Fruit fly (Drosophila melanogaster) whole organism, embryonic: ENCODE measurements around the gene CG43163.

Experiments
- Bteb2 ChIP-seq: fragments of 200-800 bp; sonication (Bioruptor generic); optimal IDR thresholded peaks from 2 replicates; lab custom pipeline; 2016; ENCODE audit warnings: missing biosample characterization, missing genetic modification characterization
- CG10565 ChIP-seq: fragments of 200-800 bp; sonication (Bioruptor generic); optimal IDR thresholded peaks from 3 replicates; lab custom pipeline; 2016; ENCODE audit warnings: missing biosample characterization, mild to moderate bottlenecking, missing genetic modification characterization
- CG12219 ChIP-seq: fragments of 200-800 bp; sonication (Bioruptor generic); optimal IDR thresholded peaks from 3 replicates; lab custom pipeline; 2018; ENCODE audit warnings: missing biosample characterization, mild to moderate bottlenecking, missing genetic modification characterization
- CG13287 ChIP-seq: fragments of 200-800 bp; sonication (Bioruptor generic); IDR thresholded peaks from 2 replicates; pipeline ENCODE4 v1.3.6; 2022; ENCODE audit warnings: missing biosample characterization, missing genetic modification characterization; ENCODE audit not compliant: partially characterized antibody
- CG14710 ChIP-seq: fragments of 200-800 bp; sonication (Bioruptor generic); optimal IDR thresholded peaks from 3 replicates; lab custom pipeline; 2019; ENCODE audit warnings: missing biosample characterization, mild to moderate bottlenecking, missing genetic modification characterization, moderate library complexity
- CG15514 ChIP-seq: fragments of 200-800 bp; sonication (Bioruptor generic); optimal IDR thresholded peaks from 3 replicates; lab custom pipeline; 2017; ENCODE audit warnings: missing biosample characterization, missing genetic modification characterization, mild to moderate bottlenecking, moderate library complexity, missing genetic modification reagents
- CG16779 ChIP-seq: fragments of 200-800 bp; sonication (Bioruptor generic); IDR thresholded peaks from 2 replicates; pipeline ENCODE4 v1.3.6; 2022; ENCODE audit warnings: missing biosample characterization, missing genetic modification characterization
- CG16813 ChIP-seq: fragments of 200-800 bp; sonication (Bioruptor generic); IDR thresholded peaks from 3 replicates; pipeline ENCODE4 v1.3.6; 2022; ENCODE audit warnings: missing biosample characterization, missing genetic modification characterization; ENCODE audit not compliant: partially characterized antibody
- CG2712 ChIP-seq: fragments of 200-800 bp; optimal IDR thresholded peaks from 3 replicates; lab custom pipeline; 2019; ENCODE audit warnings: missing biosample characterization, mild to moderate bottlenecking, missing genetic modification characterization, moderate library complexity
- CG30431 ChIP-seq: fragments of 200-800 bp; sonication (Bioruptor generic); optimal IDR thresholded peaks from 2 replicates; lab custom pipeline; 2017; ENCODE audit warnings: missing biosample characterization, missing genetic modification characterization
- CG32767 ChIP-seq: fragments of 200-800 bp; sonication (Bioruptor generic); IDR thresholded peaks from 2 replicates; pipeline ENCODE4 v1.3.6; 2022; ENCODE audit warnings: missing biosample characterization, missing genetic modification characterization
- CG3847 ChIP-seq: fragments of 200-800 bp; sonication (Bioruptor generic); IDR thresholded peaks from 2 replicates; pipeline ENCODE4 v1.3.6; 2022; ENCODE audit warnings: missing biosample characterization, missing genetic modification characterization
- CG3995 ChIP-seq: fragments of 200-800 bp; sonication (Bioruptor generic); optimal IDR thresholded peaks from 3 replicates; lab custom pipeline; 2016; ENCODE audit warnings: missing biosample characterization, missing genetic modification characterization
- CG4854 ChIP-seq: fragments of 200-800 bp; sonication (Bioruptor generic); optimal IDR thresholded peaks from 2 replicates; lab custom pipeline; 2016; ENCODE audit warnings: missing biosample characterization, missing genetic modification characterization, inconsistent platforms
- CG9215 ChIP-seq: fragments of 200-800 bp; sonication (Bioruptor generic); IDR thresholded peaks from 2 replicates; pipeline ENCODE4 v1.3.6; 2022; ENCODE audit warnings: missing biosample characterization, missing genetic modification characterization
- CG9727 ChIP-seq: fragments of 200-800 bp; sonication (Bioruptor generic); optimal IDR thresholded peaks from 3 replicates; lab custom pipeline; 2017; ENCODE audit warnings: missing biosample characterization, mild to moderate bottlenecking, missing genetic modification characterization
- CkIIα-i1 ChIP-seq: fragments of 200-800 bp; sonication (Bioruptor generic); IDR thresholded peaks from 2 replicates; pipeline ENCODE4 v1.3.6; 2022; ENCODE audit warnings: missing biosample characterization, missing genetic modification characterization
- CrebB ChIP-seq: fragments of 200-800 bp; sonication (Bioruptor generic); optimal IDR thresholded peaks from 3 replicates; lab custom pipeline; 2018; ENCODE audit warnings: missing biosample characterization, mild to moderate bottlenecking, missing genetic modification characterization
- Dp ChIP-seq: fragments of 200-800 bp; sonication (Bioruptor generic); optimal IDR thresholded peaks from 2 replicates; lab custom pipeline; 2018; ENCODE audit warnings: missing biosample characterization, mild to moderate bottlenecking, missing genetic modification characterization, moderate library complexity
- HHEX ChIP-seq: fragments of 200-800 bp; sonication (Bioruptor generic); optimal IDR thresholded peaks from 3 replicates; lab custom pipeline; 2017; ENCODE audit warnings: missing biosample characterization, mild to moderate bottlenecking, missing genetic modification characterization, missing genetic modification reagents
- Hr51 ChIP-seq, 2 experiments: fragments of 200-800 bp; sonication (Bioruptor generic); optimal IDR thresholded peaks; 2 replicates in 1 of 2; 3 replicates in 1 of 2; lab custom pipeline; 2016 to 2018; ENCODE audit warnings: missing biosample characterization in 2 of 2, missing genetic modification characterization in 2 of 2, mild to moderate bottlenecking in 1 of 2, moderate library complexity in 1 of 2
- Hr78 ChIP-seq, 2 experiments: fragments of 200-800 bp in 1 of 2; fragments of >200 bp in 1 of 2; sonication (Bioruptor generic) in 1 of 2; optimal IDR thresholded peaks; 2 replicates each; lab custom pipeline; 2017 to 2019; ENCODE audit warnings: missing biosample characterization in 2 of 2, missing genetic modification characterization in 2 of 2, mild to moderate bottlenecking in 1 of 2, moderate library complexity in 1 of 2
- MESR4 ChIP-seq: fragments of 200-800 bp; sonication (Bioruptor generic); optimal IDR thresholded peaks from 2 replicates; lab custom pipeline; 2018; ENCODE audit warnings: missing biosample characterization, mild to moderate bottlenecking, missing genetic modification characterization, moderate library complexity
- Max ChIP-seq: fragments of 200-800 bp; sonication (Bioruptor generic); optimal IDR thresholded peaks from 2 replicates; lab custom pipeline; 2016; ENCODE audit warnings: missing biosample characterization, mild to moderate bottlenecking, missing genetic modification characterization
- Myb ChIP-seq: fragments of 200-800 bp; sonication (Bioruptor generic); optimal IDR thresholded peaks from 2 replicates; lab custom pipeline; 2016; ENCODE audit warnings: missing biosample characterization, missing genetic modification characterization
- NFAT ChIP-seq: fragments of 200-800 bp; sonication (Bioruptor generic); IDR thresholded peaks from 2 replicates; pipeline ENCODE4 v1.3.6; 2022; ENCODE audit warnings: missing biosample characterization, missing genetic modification characterization
- NK7.1 ChIP-seq: fragments of 200-800 bp; sonication (Bioruptor generic); optimal IDR thresholded peaks from 3 replicates; lab custom pipeline; 2016; ENCODE audit warnings: missing biosample characterization, missing genetic modification characterization
- Oli ChIP-seq: fragments of 200-800 bp; sonication (Bioruptor generic); optimal IDR thresholded peaks from 2 replicates; lab custom pipeline; 2018; ENCODE audit warnings: missing biosample characterization, mild to moderate bottlenecking, missing genetic modification characterization, moderate library complexity
- Six4 ChIP-seq: fragments of 200-800 bp; sonication (Bioruptor generic); optimal IDR thresholded peaks from 2 replicates; lab custom pipeline; 2016; ENCODE audit warnings: missing biosample characterization, missing genetic modification characterization
- TFAM ChIP-seq: fragments of 200-800 bp; sonication (Bioruptor generic); optimal IDR thresholded peaks from 2 replicates; lab custom pipeline; 2017; ENCODE audit warnings: missing biosample characterization, missing genetic modification characterization, inconsistent platforms
- Tbp ChIP-seq: fragments of >200 bp; optimal IDR thresholded peaks from 2 replicates; lab custom pipeline; 2018; ENCODE audit warnings: missing biosample characterization, missing genetic modification characterization
- Xrp1 ChIP-seq: fragments of 200-800 bp; sonication (Bioruptor generic); IDR thresholded peaks from 2 replicates; pipeline ENCODE4 v1.3.6; 2022; ENCODE audit warnings: missing biosample characterization, missing genetic modification characterization
- YL-1 ChIP-seq: fragments of 200-800 bp; sonication (Bioruptor generic); optimal IDR thresholded peaks from 3 replicates; lab custom pipeline; 2017; ENCODE audit warnings: missing biosample characterization, mild to moderate bottlenecking, missing genetic modification characterization
- bigmax ChIP-seq: fragments of 200-800 bp; sonication (Bioruptor generic); optimal IDR thresholded peaks from 2 replicates; lab custom pipeline; 2018; ENCODE audit warnings: missing biosample characterization, mild to moderate bottlenecking, missing genetic modification characterization
- cas ChIP-seq: fragments of 200-800 bp; sonication (Bioruptor generic); IDR thresholded peaks from 2 replicates; pipeline ENCODE4 v1.3.6; 2022; ENCODE audit warnings: missing biosample characterization, missing genetic modification characterization
- crol ChIP-seq: fragments of 200-800 bp; sonication (Bioruptor generic); IDR thresholded peaks from 2 replicates; pipeline ENCODE4 v1.3.6; 2022; ENCODE audit warnings: missing biosample characterization, missing genetic modification characterization
- dan ChIP-seq: fragments of 200-800 bp; sonication (Bioruptor generic); IDR thresholded peaks from 2 replicates; pipeline ENCODE4 v1.3.6; 2022; ENCODE audit warnings: missing biosample characterization, missing genetic modification characterization
- danr ChIP-seq: fragments of 200-800 bp; sonication (Bioruptor generic); IDR thresholded peaks from 2 replicates; pipeline ENCODE4 v1.3.6; 2022; ENCODE audit warnings: missing biosample characterization, missing genetic modification characterization
- emc ChIP-seq: fragments of 200-800 bp; sonication (Bioruptor generic); optimal IDR thresholded peaks from 2 replicates; lab custom pipeline; 2016; ENCODE audit warnings: missing biosample characterization, missing genetic modification characterization
- ham ChIP-seq: fragments of 200-800 bp; sonication (Bioruptor generic); IDR thresholded peaks from 2 replicates; pipeline ENCODE4 v1.3.6; 2022; ENCODE audit warnings: missing biosample characterization, missing genetic modification characterization
- inv ChIP-seq: fragments of 200-800 bp; sonication (Bioruptor generic); IDR thresholded peaks from 2 replicates; pipeline ENCODE4 v1.3.6; 2022; ENCODE audit warnings: missing biosample characterization, missing genetic modification characterization; ENCODE audit not compliant: partially characterized antibody
- oc ChIP-seq: fragments of 200-800 bp; sonication (Bioruptor generic); optimal IDR thresholded peaks from 2 replicates; lab custom pipeline; 2018; ENCODE audit warnings: missing biosample characterization, mild to moderate bottlenecking, missing genetic modification characterization, moderate library complexity
- odd ChIP-seq: fragments of 200-800 bp; sonication (Bioruptor generic); optimal IDR thresholded peaks from 2 replicates; lab custom pipeline; 2017; ENCODE audit warnings: missing biosample characterization, mild to moderate bottlenecking, missing genetic modification characterization
- phol ChIP-seq: fragments of 200-800 bp; sonication (Bioruptor generic); optimal IDR thresholded peaks from 3 replicates; lab custom pipeline; 2018; ENCODE audit warnings: missing biosample characterization, mild to moderate bottlenecking, missing genetic modification characterization, moderate library complexity
- row ChIP-seq: fragments of 200-800 bp; sonication (Bioruptor generic); IDR thresholded peaks from 3 replicates; pipeline ENCODE4 v1.3.6; 2022; ENCODE audit warnings: missing biosample characterization, missing genetic modification characterization
- sc ChIP-seq, 3 experiments: fragments of >200 bp in 2 of 3; fragments of 200-800 bp in 1 of 3; sonication (Bioruptor generic) in 1 of 3; optimal IDR thresholded peaks; 2 replicates in 2 of 3; 3 replicates in 1 of 3; lab custom pipeline; 2017; ENCODE audit warnings: mild to moderate bottlenecking in 1 of 3, missing biosample characterization in 1 of 3, missing genetic modification characterization in 1 of 3, missing genetic modification reagents in 1 of 3
- sr ChIP-seq: fragments of 200-800 bp; sonication (Bioruptor generic); IDR thresholded peaks from 3 replicates; pipeline ENCODE4 v1.3.6; 2022; ENCODE audit warnings: missing biosample characterization, missing genetic modification characterization
- unpg ChIP-seq: fragments of 200-800 bp; sonication (Bioruptor generic); optimal IDR thresholded peaks from 3 replicates; lab custom pipeline; 2018; ENCODE audit warnings: missing biosample characterization, mild to moderate bottlenecking, missing genetic modification characterization, moderate library complexity
- vvl ChIP-seq: fragments of 200-800 bp; sonication (Bioruptor generic); IDR thresholded peaks from 2 replicates; pipeline ENCODE4 v1.3.6; 2022; ENCODE audit warnings: missing biosample characterization, missing genetic modification characterization

CG43163 gene

dm6 chr3L:8524816-8525625 lies 18.1 kb upstream of the CG43163 start, which contains the start of the genes GstO1 and foi (continued):
- TF ChIP-seq CG13287 = peak; percentile 97
- TF ChIP-seq Dp (GFP tag; lab: Kevin White, UChicago) = peak; percentile 69
- no peak for TF ChIP-seq CG30431 (GFP tag; lab: Kevin White, UChicago)
- no peak for TF ChIP-seq cas (GFP tag; lab: Robert Waterston, UW)
- no peak for TF ChIP-seq YL-1 (GFP tag; lab: Kevin White, UChicago)
- TF ChIP-seq CG14710 = peak; percentile 94
- TF ChIP-seq sc (optimal IDR thresholded peaks at IDR 0.05; lab: Kevin White, UChicago) = no peak
- no peak for TF ChIP-seq sc (GFP tag; optimal IDR thresholded peaks at IDR 0.05; lab: Kevin White, UChicago)
- no peak for TF ChIP-seq Xrp1 (GFP tag; lab: Robert Waterston, UW)
- TF ChIP-seq MESR4 (GFP tag; lab: Kevin White, UChicago) = peak; percentile 77
- peak; percentile 52 for TF ChIP-seq CG3995 (GFP tag; lab: Kevin White, UChicago)
- no peak for TF ChIP-seq ham (GFP tag; lab: Robert Waterston, UW)
- peak; percentile 97 for TF ChIP-seq inv (GFP tag; lab: Robert Waterston, UW)
- TF ChIP-seq CG3847 = peak; percentile 36
- TF ChIP-seq odd (GFP tag; lab: Kevin White, UChicago) = no peak
- TF ChIP-seq sr (GFP tag; lab: Robert Waterston, UW) = no peak
- TF ChIP-seq Hr78 (GFP tag; optimal IDR thresholded peaks at IDR 0.05; lab: Kevin White, UChicago) = no peak
- TF ChIP-seq CkIIα-i1 (GFP tag; lab: Robert Waterston, UW) = no peak
- no peak for TF ChIP-seq CG16779 (GFP tag; lab: Robert Waterston, UW)
- TF ChIP-seq HHEX (GFP tag; lab: Kevin White, UChicago) = no peak
- no peak for TF ChIP-seq danr (GFP tag; lab: Robert Waterston, UW)
- TF ChIP-seq CG12219 (GFP tag; lab: Kevin White, UChicago) = no peak
- TF ChIP-seq oc (tag; lab: Kevin White, UChicago) = no peak
- no peak for TF ChIP-seq CG4854 (GFP tag; lab: Kevin White, UChicago)
- peak; percentile 48 for TF ChIP-seq vvl (GFP tag; lab: Robert Waterston, UW)
- no peak for TF ChIP-seq emc (GFP tag; lab: Kevin White, UChicago)
- TF ChIP-seq row (GFP tag; lab: Robert Waterston, UW) = peak; percentile 76
- peak; percentile 11 for TF ChIP-seq CG9727
- TF ChIP-seq CG10565 = no peak
- no peak for TF ChIP-seq dan (GFP tag; lab: Robert Waterston, UW)
- TF ChIP-seq CG9215 (GFP tag; lab: Robert Waterston, UW) = no peak
- peak; percentile 84 for TF ChIP-seq bigmax (GFP tag; lab: Kevin White, UChicago)
- TF ChIP-seq TFAM (GFP tag; lab: Kevin White, UChicago) = no peak
- TF ChIP-seq NFAT (GFP tag; lab: Robert Waterston, UW) = peak; percentile 69
- peak; percentile 6 to 31 for TF ChIP-seq Hr51 (GFP tag; optimal IDR thresholded peaks at IDR 0.05; lab: Kevin White, UChicago)
- no peak for TF ChIP-seq unpg
- TF ChIP-seq CG16813 (GFP tag; lab: Robert Waterston, UW) = peak; percentile 99
- no peak for TF ChIP-seq Oli (tag; lab: Kevin White, UChicago)
- TF ChIP-seq NK7.1 (GFP tag; lab: Kevin White, UChicago) = no peak
- TF ChIP-seq Bteb2 (GFP tag; lab: Kevin White, UChicago) = no peak
- TF ChIP-seq CG32767 (GFP tag; lab: Robert Waterston, UW) = no peak
- TF ChIP-seq CG2712 = peak; percentile 64
- TF ChIP-seq Max (GFP tag; lab: Kevin White, UChicago) = no peak
- peak; percentile 88 for TF ChIP-seq CG15514 (GFP tag; lab: Kevin White, UChicago)
- TF ChIP-seq Six4 (GFP tag; lab: Kevin White, UChicago) = no peak
- no peak for TF ChIP-seq crol (GFP tag; lab: Robert Waterston, UW)
- peak; percentile 9 for TF ChIP-seq CrebB (tag; lab: Kevin White, UChicago)
- peak; percentile 1 for TF ChIP-seq Myb (GFP tag; lab: Kevin White, UChicago)
- no peak for TF ChIP-seq Tbp (GFP tag; lab: Kevin White, UChicago)
- TF ChIP-seq phol (tag; lab: Kevin White, UChicago) = peak; percentile 63
